Fruit fly (Drosophila melanogaster) whole organism, larva: ENCODE measurements around the gene Vps37B.

Source experiments
- noc ChIP-seq: fragments of 200-800 bp; sonication (Bioruptor generic); optimal IDR thresholded peaks from 3 replicates; lab custom pipeline; 2019; ENCODE audit warnings: missing biosample characterization, mild to moderate bottlenecking, missing genetic modification characterization, moderate library complexity

Vps37B gene

DNA sequence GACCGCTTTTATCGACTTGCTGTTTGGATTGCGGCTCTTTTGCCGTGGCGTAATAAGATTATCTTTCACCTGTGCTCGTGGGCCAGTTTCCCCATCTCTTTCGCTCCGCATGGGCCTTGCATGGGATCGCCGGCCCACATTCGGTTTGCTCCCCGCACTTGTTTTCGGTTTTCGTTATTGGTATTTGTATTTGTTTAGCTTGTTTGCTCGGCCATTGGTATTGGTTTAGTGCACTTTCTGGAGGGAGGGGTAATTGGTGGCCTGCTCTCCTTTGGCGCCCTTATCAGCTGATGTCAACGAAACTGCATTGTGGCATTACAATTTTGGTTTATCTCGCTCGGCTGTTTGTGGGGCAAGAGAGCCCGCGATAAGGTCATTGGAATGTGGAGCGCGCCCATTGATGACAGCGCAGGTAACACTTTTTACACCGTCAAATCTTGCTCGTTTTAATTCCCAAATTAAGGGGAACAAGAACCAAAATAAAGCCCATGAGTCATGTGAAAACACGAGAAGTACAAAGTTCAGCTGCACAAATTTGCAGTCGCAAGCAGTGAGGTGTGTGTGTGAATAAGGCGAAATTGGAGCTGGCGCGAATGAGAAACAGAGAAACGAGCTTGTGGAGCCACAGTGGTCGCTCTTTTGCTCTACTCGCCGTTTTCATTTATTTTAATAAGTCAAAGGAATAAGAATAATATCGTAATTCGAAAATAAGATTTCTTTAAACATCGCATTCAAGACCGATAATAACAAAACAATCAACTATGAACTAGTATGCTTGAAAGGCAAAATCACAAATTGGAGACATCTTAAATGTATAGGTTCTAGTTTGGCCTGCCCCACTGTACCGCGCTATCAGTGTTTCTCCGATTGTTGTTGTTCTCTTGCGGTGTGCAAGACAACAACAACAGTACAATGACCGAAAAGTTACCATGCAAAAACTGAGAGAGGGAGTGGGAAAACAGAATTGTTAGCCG is 10.3 kb upstream of the Vps37B start:
- peak; percentile 25 for TF ChIP-seq noc (tag; lab: Kevin White, UChicago)

DNA sequence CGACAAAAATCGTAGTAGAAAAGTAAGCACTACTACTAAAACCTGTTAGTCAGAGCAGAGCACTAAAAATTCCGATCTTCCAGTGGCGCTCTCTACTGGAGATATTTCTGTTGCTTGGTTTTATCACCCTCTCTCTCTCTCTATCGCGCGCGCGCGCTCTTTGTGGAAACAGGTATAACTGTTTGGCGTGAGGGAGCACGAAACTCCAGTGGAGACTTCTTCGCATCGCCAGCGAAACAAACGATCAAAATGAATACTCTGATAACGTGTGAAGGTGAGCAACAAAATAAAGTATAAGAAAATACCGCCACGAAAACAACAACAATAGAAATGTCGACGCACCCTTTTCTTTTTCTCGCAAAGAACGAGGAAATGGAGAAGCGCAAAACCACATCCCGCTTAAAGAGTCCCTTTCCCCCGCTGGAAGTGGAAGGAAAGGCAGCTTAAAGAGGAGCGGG is 9.6 kb upstream of the Vps37B start:
- no peak for TF ChIP-seq noc (tag; lab: Kevin White, UChicago)

DNA sequence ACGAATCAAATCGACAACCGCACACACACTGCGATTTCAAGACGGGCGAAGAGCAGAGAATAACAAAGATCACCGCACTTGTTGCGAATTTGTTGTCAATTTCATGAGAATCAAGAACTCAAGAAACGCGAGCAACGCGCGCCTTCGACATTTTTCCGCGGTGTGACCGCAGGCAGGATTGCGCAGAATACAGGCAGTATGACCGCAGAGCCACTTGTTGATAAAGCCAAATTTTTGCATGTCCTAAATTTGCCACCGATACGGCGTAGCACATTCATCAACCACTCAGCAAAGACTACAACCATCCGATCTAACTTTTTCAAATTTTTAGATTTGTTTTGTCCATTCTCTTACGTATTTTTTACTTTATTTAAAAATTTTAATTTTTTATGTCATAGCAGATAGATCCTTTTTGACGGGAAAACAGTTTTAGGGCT is 8.7 kb upstream of the Vps37B start, which contains the start of gene cno:
TSS of gene cno (minus strand) at position 179 of the 437 bp plus-strand sequence.
- no peak for TF ChIP-seq noc (tag; lab: Kevin White, UChicago)

DNA sequence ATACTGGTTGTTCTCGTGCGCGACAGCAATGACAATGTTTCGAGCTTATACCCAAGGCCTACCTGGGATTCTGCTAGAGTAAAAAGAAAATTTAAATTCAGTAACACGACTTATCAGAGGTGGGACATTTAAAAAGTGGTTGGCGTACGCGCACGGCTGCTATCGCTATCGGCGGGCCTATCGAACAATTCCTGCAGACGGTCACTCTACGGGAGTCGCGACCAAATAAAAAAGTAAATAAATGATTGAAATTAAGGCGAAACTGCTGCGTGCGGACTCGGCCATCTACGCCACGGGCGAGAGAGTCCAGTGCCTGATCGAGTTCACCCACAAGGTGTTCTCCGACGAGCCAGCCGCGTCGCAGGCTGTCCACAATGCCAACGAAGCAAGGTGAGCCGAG is 6.5 kb upstream of the Vps37B start, which contains the start of the genes Prosbeta2R2 and CG1116:
TSS of gene Prosbeta2R2 (minus strand) at position 63 of the 400 bp plus-strand sequence.
TSS of gene CG1116 (plus strand) at position 192 of the 400 bp plus-strand sequence.
- TF ChIP-seq noc (tag; lab: Kevin White, UChicago): no peak

DNA sequence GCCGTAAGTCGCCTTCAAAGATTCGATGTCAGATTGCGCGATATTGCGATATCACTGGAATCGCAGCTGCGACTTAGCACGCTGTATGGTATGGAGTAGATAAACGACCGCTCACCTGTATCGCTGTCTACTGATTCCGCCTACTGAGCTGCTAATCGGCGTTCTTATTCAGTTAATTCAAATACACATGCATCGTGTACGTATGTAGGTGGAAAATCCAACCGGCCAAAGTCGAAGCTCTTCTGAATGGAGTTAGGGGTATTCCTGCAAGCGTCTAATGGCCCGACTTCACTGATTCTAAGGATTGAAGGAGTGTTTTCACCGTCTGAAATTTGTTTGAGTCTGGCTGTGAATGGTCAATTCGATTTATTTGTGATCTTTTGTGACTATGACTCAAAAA is 2.8 kb upstream of the Vps37B start, which contains the start of gene CG2604:
TSS of gene CG2604 (minus strand) at position 231 of the 400 bp plus-strand sequence.
- TF ChIP-seq noc (tag; lab: Kevin White, UChicago): no peak

DNA sequence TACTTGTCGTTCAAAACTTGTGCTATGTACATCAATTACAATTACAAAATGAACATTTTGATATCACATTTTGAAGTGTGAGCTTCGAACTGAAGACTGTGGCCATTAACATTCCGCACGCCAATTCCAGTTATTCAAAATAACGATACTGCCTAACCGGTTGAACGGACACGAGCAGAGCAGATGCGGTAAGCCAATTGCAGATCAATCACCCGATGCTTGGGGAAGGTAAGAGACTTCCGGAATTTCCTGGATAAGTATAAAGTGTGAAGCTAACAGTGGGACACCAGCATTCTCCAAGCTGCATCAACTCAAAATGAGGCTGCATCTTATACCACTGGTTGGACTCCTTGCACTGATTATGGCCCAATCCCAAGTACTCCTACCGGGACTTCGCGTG is 2.1 kb upstream of the Vps37B start, which contains the start of gene CG14664:
TSS of gene CG14664 (plus strand) at position 301 of the 400 bp plus-strand sequence.
- TF ChIP-seq noc (tag; lab: Kevin White, UChicago): no peak

DNA sequence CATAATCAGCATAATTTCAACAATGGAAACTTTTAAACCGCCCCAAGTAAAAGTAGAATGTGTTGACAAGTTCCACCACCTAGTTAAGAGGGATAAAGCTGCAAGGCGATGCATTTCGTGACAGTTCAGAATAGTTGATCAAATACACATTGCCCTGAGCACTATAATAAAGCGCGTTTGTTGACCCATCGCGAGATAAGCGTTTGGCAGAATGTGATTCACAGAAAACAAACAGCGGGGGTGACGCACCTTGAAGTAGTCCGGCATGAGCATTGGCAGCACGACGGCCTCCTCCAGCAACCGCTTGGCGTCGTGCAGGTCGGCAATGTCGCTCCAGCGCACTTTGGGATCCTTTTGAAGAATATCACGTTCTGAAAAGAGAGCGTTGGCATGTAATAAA is 3.5 kb downstream of the Vps37B start:
- no peak for TF ChIP-seq noc (tag; lab: Kevin White, UChicago)

DNA sequence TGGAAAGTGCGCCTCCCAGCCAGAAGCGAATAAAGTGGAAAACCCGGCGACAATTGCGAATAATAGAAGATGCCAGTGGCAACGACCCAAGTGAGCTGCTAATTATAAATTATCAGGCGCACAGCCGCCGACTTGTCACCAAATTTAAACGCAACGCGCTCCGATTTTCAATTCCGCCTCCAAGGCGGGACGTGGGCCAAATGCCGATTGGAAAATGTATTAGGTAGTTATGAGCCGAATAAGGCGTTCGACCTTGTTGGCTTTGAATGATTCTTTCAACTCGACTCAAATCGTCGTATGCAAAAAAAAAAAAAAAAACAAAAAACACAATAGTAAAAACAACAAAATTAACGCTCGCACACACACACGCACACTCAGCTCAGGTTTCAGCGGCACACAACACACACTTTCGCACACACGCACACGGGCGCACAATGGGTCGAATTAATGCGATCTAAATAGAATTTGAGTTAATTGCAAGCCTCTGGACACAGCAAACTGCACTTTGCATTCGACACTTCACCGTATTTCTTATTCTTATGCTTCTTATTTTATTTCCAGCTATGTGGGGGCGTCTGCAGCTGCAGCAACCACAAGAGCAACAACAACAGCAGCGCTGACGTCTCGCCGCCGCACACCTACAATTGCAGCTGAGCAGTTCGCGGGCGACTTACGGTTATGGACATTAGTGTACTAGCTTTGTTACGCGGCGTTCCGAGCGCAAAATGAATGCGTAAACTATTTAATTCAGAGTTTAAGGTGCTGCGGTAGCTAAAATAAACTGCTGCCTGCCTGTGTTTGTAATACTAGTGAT is 5.6 kb downstream of the Vps37B start:
- TF ChIP-seq noc (tag; lab: Kevin White, UChicago): no peak

DNA sequence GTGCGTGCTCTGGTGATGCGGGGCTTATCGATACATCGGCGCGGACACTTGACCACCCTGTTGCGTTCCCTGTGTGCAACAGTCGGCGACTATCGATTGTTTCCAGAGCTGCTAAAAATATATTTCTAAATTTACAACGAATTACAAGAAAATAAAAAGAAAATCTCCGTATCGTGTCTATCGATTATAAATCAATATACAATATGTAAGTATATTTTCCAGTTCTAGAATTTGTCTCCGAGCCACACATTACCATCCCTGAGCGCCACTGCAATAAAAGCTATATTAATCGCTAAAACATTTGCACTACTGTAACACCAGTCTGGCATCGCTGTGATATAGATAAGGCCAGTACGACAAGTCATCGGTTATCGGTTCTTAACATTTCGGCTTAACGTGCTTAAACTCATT is 6.2 kb downstream of the Vps37B start, which contains the start of the genes Kat60 and Mms19:
TSS of gene Kat60 (minus strand) at position 13 of the 411 bp plus-strand sequence.
TSS of gene Mms19 (plus strand) at position 347 of the 411 bp plus-strand sequence.
- peak; percentile 55 for TF ChIP-seq noc (tag; lab: Kevin White, UChicago)

DNA sequence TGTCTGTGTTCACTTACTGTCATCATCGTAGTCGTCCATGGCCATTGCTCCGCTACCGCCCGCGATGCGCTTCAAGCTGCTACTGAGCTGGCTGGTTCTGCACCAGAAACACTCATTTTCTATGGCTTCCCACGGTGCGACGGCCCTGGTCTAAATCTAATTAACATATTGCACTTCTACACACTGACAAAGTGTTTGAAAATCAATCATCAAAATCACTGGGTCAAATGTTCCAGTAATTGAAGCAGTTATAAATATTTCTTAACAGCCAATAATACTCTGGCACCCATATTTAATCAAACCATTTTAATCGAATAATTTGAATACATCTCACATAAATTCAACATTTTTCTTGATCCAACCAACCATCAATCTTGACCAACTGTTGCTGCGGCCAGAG is 11.3 kb downstream of the Vps37B start, which contains the start of gene rtp:
TSS of gene rtp (minus strand) at position 101 of the 400 bp plus-strand sequence.
- no peak for TF ChIP-seq noc (tag; lab: Kevin White, UChicago)

DNA sequence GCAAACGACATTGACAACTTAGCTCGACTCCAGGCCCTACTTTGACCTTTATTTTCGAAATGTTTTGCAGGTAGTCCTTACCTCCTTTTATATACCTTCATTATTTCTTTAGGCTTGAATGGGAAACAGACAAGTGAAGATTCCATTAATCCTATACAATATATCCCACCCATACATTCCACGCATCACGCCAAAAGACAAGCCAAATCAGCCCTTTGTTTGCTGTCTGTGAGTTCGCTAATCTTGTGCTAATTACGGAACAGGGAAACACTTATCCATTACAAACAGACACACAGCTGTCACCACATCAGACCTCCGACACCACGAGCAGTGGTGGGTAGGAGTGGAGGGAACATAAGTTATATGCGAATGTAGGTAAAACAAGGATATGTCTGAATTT is 14.8 kb downstream of the Vps37B start, which contains the start of gene CG33293:
TSS of gene CG33293 (minus strand) at position 15 of the 400 bp plus-strand sequence.
- TF ChIP-seq noc (tag; lab: Kevin White, UChicago): no peak

DNA sequence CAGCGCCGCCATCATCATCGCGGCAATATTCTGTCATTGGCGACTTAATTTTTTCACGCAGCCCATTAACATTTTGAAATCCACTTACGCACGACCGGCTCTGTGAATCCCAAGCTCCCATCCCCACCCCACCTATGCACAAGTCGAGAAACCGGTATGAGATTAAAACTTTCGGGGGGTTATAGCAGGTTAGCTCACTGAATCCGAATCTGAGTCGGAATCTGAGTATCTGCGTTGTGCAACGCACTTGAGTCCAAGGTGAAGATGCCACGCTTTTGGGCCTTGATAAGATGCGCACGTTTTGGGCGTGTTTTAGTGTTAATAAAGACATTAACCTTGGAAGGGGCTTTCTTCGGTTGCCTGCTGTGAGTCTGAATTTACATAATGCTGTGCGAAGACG is 21.0 kb downstream of the Vps37B start:
- TF ChIP-seq noc (tag; lab: Kevin White, UChicago): no peak

DNA sequence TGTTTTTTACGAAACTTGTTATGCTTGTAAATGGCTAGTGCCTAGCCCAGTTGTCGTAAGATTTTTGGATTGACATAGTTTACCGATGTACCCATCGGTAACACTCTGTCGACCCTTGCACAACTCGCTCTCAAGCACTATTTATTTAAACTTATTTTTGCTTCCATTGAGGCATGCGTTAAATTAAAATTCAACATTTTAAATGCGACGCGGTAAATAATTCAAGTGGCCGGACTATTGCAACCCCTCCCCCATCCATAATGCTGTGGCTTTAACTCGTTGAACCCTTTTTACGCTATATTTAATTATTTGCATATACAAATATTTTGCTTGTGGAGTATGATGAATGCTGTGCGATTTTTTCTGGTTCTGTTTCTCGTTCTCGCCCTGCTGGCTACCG is 23.4 kb downstream of the Vps37B start:
- no peak for TF ChIP-seq noc (tag; lab: Kevin White, UChicago)

DNA sequence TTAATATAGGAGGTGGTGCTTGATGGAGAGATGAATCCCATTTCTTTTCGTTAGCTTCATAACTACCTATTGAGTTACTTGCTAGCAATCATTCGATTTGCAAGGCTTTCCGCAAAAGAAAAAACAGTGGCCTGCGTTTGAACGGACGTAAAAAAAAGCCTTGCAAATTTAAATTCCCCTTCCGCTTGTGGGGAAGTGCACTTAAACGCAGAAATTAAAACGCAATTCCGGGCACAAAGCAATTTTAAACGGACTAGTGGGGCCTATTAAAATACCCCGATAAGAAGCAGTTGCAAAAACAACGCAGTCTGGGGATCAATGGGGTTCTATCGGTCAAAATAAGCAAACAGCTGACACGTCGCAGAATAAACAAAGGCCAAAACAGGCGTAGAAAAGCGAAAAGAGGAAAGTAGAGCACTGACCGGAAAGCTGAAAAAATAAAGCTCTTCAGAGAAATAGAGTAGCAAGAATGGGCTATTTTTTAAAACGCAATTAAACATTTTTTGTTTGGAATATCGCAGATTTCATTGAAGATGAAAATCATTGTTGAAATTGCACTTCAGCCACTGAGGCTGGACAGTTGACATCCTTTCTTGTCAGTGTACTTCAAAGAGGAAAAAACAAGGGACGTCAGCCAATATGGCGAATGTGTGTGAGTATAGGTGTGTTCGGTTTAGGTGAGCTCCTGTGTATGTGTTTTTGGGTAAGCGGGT is 24.7 kb downstream of the Vps37B start:
- TF ChIP-seq noc (tag; lab: Kevin White, UChicago): peak; percentile 26
